Worm (Caenorhabditis elegans) whole organism, early embryonic: ENCODE measurements around the gene E02C12.9.

Source experiments
- B0310.2 ChIP-seq: sonication (generic microtip); optimal IDR thresholded peaks from 2 replicates; lab custom pipeline; 2016; ENCODE audit warnings: mild to moderate bottlenecking, missing genetic modification characterization, missing compliant biosample characterization
- F13C5.2 ChIP-seq: sonication (generic microtip); optimal IDR thresholded peaks from 2 replicates; lab custom pipeline; 2017; ENCODE audit warnings: mild to moderate bottlenecking, missing genetic modification characterization, inconsistent platforms, missing compliant biosample characterization
- aly-1 ChIP-seq: sonication (generic microtip); optimal IDR thresholded peaks from 2 replicates; lab custom pipeline; 2016; ENCODE audit warnings: missing genetic modification characterization, missing compliant biosample characterization
- ama-1 ChIP-seq: fragments of 150-350 bp; optimal IDR thresholded peaks from 2 replicates; lab custom pipeline; 2014
- ceh-13 ChIP-seq: fragments of 200-800 bp; sonication (Bioruptor generic); optimal IDR thresholded peaks from 2 replicates; lab custom pipeline; 2018; ENCODE audit warnings: mild to moderate bottlenecking, missing genetic modification characterization, missing compliant biosample characterization
- ceh-36 ChIP-seq: sonication (generic microtip); optimal IDR thresholded peaks from 2 replicates; lab custom pipeline; 2016; ENCODE audit warnings: missing genetic modification characterization, inconsistent platforms, missing compliant biosample characterization
- ets-7 ChIP-seq: sonication (generic microtip); optimal IDR thresholded peaks from 2 replicates; lab custom pipeline; 2016; ENCODE audit warnings: missing genotype, missing genetic modification characterization, missing compliant biosample characterization
- flt-1 ChIP-seq: fragments of 200-800 bp; sonication (Bioruptor generic); IDR thresholded peaks from 2 replicates; pipeline ENCODE4 v1.3.6; 2022; ENCODE audit warnings: missing genetic modification characterization, missing compliant biosample characterization
- hmbx-1 ChIP-seq: sonication (generic microtip); optimal IDR thresholded peaks from 2 replicates; lab custom pipeline; 2016; ENCODE audit warnings: mild to moderate bottlenecking, missing genetic modification characterization, missing compliant biosample characterization
- hmg-4 ChIP-seq: fragments of 200-800 bp; sonication (Bioruptor generic); optimal IDR thresholded peaks from 2 replicates; lab custom pipeline; 2018; ENCODE audit warnings: mild to moderate bottlenecking, missing genetic modification characterization, missing compliant biosample characterization
- hnd-1 ChIP-seq: sonication (generic microtip); optimal IDR thresholded peaks from 2 replicates; lab custom pipeline; 2016; ENCODE audit warnings: missing genetic modification characterization, missing compliant biosample characterization
- pes-1 ChIP-seq: fragments of 200-800 bp; sonication (Bioruptor generic); IDR thresholded peaks from 2 replicates; pipeline ENCODE4 v1.3.6; 2022; ENCODE audit warnings: missing genetic modification reagents, missing genetic modification characterization, missing compliant biosample characterization
- scrt-1 ChIP-seq: fragments of 200-800 bp; sonication (Bioruptor generic); IDR thresholded peaks from 2 replicates; pipeline ENCODE4 v1.3.6; 2022; ENCODE audit warnings: missing genetic modification characterization, missing compliant biosample characterization
- sea-1 ChIP-seq: fragments of 200-800 bp; sonication (Bioruptor generic); conservative IDR thresholded peaks from 2 replicates; pipeline ENCODE4 v1.3.6; 2022; ENCODE audit warnings: missing genetic modification characterization, missing compliant biosample characterization
- tbx-11 ChIP-seq: fragments of 200-800 bp; sonication (Bioruptor generic); IDR thresholded peaks from 2 replicates; pipeline ENCODE4 v1.3.6; 2022; ENCODE audit warnings: missing genetic modification characterization, missing compliant biosample characterization
- tbx-37 ChIP-seq: fragments of 200-800 bp; sonication (Bioruptor generic); conservative IDR thresholded peaks from 2 replicates; pipeline ENCODE4 v1.3.6; 2022; ENCODE audit warnings: missing genetic modification reagents, missing genetic modification characterization, missing compliant biosample characterization
- tra-4 ChIP-seq: sonication (generic microtip); optimal IDR thresholded peaks from 2 replicates; lab custom pipeline; 2017; ENCODE audit warnings: missing genetic modification characterization, missing compliant biosample characterization

Gene E02C12.9

ce11 chrV:9334216-9334615 lies 41.1 kb downstream of the E02C12.9 start, which contains the start of gene ucp-4:
Gene ucp-4, plus strand, starts transcription at chrV:9334298.
- TF ChIP-seq scrt-1 (GFP tag; lab: Robert Waterston, UW) (no peak), flt-1 (GFP tag; lab: Robert Waterston, UW) (no peak), aly-1 (tag; lab: Kevin White, UChicago) (no peak)

ce11 chrV:9333316-9334048 lies 41.8 kb downstream of the E02C12.9 start, which contains the start of gene acl-14:
Gene acl-14, minus strand, starts transcription at chrV:9333631.
- TF ChIP-seq tbx-37: no peak
- TF ChIP-seq tbx-11: no peak
- no peak for TF ChIP-seq ceh-13
- no peak for TF ChIP-seq scrt-1 (GFP tag; lab: Robert Waterston, UW)
- TF ChIP-seq ets-7 (tag; lab: Kevin White, UChicago): no peak
- TF ChIP-seq hmbx-1 (tag; lab: Kevin White, UChicago): no peak
- no peak for TF ChIP-seq tra-4 (tag; lab: Kevin White, UChicago)

ce11 chrV:9332611-9333315 lies 42.5 kb downstream of the E02C12.9 start:
- TF ChIP-seq F13C5.2 (tag; lab: Kevin White, UChicago) (no peak), ama-1 (lab: Kevin White, UChicago) (no peak), tbx-11 (no peak), flt-1 (GFP tag; lab: Robert Waterston, UW) (no peak), B0310.2 (tag; lab: Kevin White, UChicago) (no peak), aly-1 (tag; lab: Kevin White, UChicago) (no peak), ets-7 (tag; lab: Kevin White, UChicago) (no peak), hmg-4 (GFP tag; lab: Kevin White, UChicago) (no peak), tbx-37 (no peak), sea-1 (GFP tag; lab: Robert Waterston, UW) (no peak), pes-1 (GFP tag; lab: Robert Waterston, UW) (no peak), hmbx-1 (tag; lab: Kevin White, UChicago) (no peak), ceh-13 (no peak), tra-4 (tag; lab: Kevin White, UChicago) (no peak), scrt-1 (GFP tag; lab: Robert Waterston, UW) (no peak), ceh-36 (tag; lab: Kevin White, UChicago) (no peak), hnd-1 (tag; lab: Kevin White, UChicago) (no peak)

- TF ChIP-seq tbx-37 (no peak), hnd-1 (tag; lab: Kevin White, UChicago) (no peak), ama-1 (lab: Kevin White, UChicago) (no peak), hmg-4 (GFP tag; lab: Kevin White, UChicago) (no peak), hmbx-1 (tag; lab: Kevin White, UChicago) (no peak), ceh-36 (tag; lab: Kevin White, UChicago) (no peak), B0310.2 (tag; lab: Kevin White, UChicago) (no peak), ceh-13 (no peak), ets-7 (tag; lab: Kevin White, UChicago) (no peak), tra-4 (tag; lab: Kevin White, UChicago) (no peak), sea-1 (GFP tag; lab: Robert Waterston, UW) (no peak), pes-1 (GFP tag; lab: Robert Waterston, UW) (no peak), scrt-1 (GFP tag; lab: Robert Waterston, UW) (no peak), flt-1 (GFP tag; lab: Robert Waterston, UW) (no peak), F13C5.2 (tag; lab: Kevin White, UChicago) (no peak), aly-1 (tag; lab: Kevin White, UChicago) (no peak), tbx-11 (no peak)
These were observed 45.9 kb downstream of the E02C12.9 start for ce11 chrV:9329245-9329979.

ce11 chrV:9328670-9329069 lies 46.6 kb downstream of the E02C12.9 start, which contains the start of gene K07B1.4:
Gene K07B1.4, plus strand, starts transcription at chrV:9328970.
- no peak for TF ChIP-seq hmg-4 (GFP tag; lab: Kevin White, UChicago)
- no peak for TF ChIP-seq ama-1 (lab: Kevin White, UChicago)

ce11 chrV:9327691-9328090 lies 47.6 kb downstream of the E02C12.9 start:
- no peak for TF ChIP-seq aly-1 (tag; lab: Kevin White, UChicago)
- no peak for TF ChIP-seq sea-1 (GFP tag; lab: Robert Waterston, UW)
- no peak for TF ChIP-seq scrt-1 (GFP tag; lab: Robert Waterston, UW)

- no peak for TF ChIP-seq ama-1 (lab: Kevin White, UChicago)
- no peak for TF ChIP-seq F13C5.2 (tag; lab: Kevin White, UChicago)
- TF ChIP-seq ceh-36 (tag; lab: Kevin White, UChicago): no peak
- no peak for TF ChIP-seq tbx-11
- TF ChIP-seq pes-1 (GFP tag; lab: Robert Waterston, UW): no peak
- TF ChIP-seq sea-1 (GFP tag; lab: Robert Waterston, UW): no peak
- TF ChIP-seq ets-7 (tag; lab: Kevin White, UChicago): no peak
- no peak for TF ChIP-seq scrt-1 (GFP tag; lab: Robert Waterston, UW)
- TF ChIP-seq tra-4 (tag; lab: Kevin White, UChicago): no peak
- no peak for TF ChIP-seq hmbx-1 (tag; lab: Kevin White, UChicago)
These were observed 48.4 kb downstream of the E02C12.9 start for ce11 chrV:9326903-9327302.
